Worm (Caenorhabditis elegans): ENCODE results near the gene C44H4.6.

C44H4.6 gene

ce11 chrX:14557352-14557935, 41.7 kb downstream of the C44H4.6 start:
- TF ChIP-seq ceh-36 (tag; optimal IDR thresholded peaks at IDR 0.05) (no peak), ceh-13 (GFP tag; optimal IDR thresholded peaks at IDR 0.05) (no peak), hnd-1 (tag; optimal IDR thresholded peaks at IDR 0.05) (no peak), sea-1 (GFP tag; conservative IDR thresholded peaks at IDR 0.05) (no peak)

- TF ChIP-seq tra-4 (tag; optimal IDR thresholded peaks at IDR 0.05), result no peak
- TF ChIP-seq ama-1 (optimal IDR thresholded peaks at IDR 0.05), result no peak
- no peak for TF ChIP-seq hmbx-1 (tag; optimal IDR thresholded peaks at IDR 0.05)
- TF ChIP-seq ets-7 (tag; optimal IDR thresholded peaks at IDR 0.05), result no peak
- TF ChIP-seq ceh-36 (tag; optimal IDR thresholded peaks at IDR 0.05), result no peak
- TF ChIP-seq F13C5.2 (tag; optimal IDR thresholded peaks at IDR 0.05), result no peak
- TF ChIP-seq tbx-37 (GFP tag; conservative IDR thresholded peaks at IDR 0.05), result no peak
- TF ChIP-seq hnd-1 (tag; optimal IDR thresholded peaks at IDR 0.05), result no peak
- no peak for TF ChIP-seq B0310.2 (tag; optimal IDR thresholded peaks at IDR 0.05)
Observed at ce11 chrX:14556403-14556802, 42.7 kb downstream of the C44H4.6 start.

- TF ChIP-seq ceh-13 (GFP tag; optimal IDR thresholded peaks at IDR 0.05) (no peak), ets-7 (tag; optimal IDR thresholded peaks at IDR 0.05) (no peak), hmg-4 (GFP tag; optimal IDR thresholded peaks at IDR 0.05) (no peak), B0310.2 (tag; optimal IDR thresholded peaks at IDR 0.05) (no peak), tbx-37 (GFP tag; conservative IDR thresholded peaks at IDR 0.05) (no peak), aly-1 (tag; optimal IDR thresholded peaks at IDR 0.05) (no peak), hmbx-1 (tag; optimal IDR thresholded peaks at IDR 0.05) (no peak), hnd-1 (tag; optimal IDR thresholded peaks at IDR 0.05) (no peak), scrt-1 (GFP tag; IDR thresholded peaks at IDR 0.05) (no peak), ceh-36 (tag; optimal IDR thresholded peaks at IDR 0.05) (no peak), sea-1 (GFP tag; conservative IDR thresholded peaks at IDR 0.05) (no peak), ama-1 (optimal IDR thresholded peaks at IDR 0.05) (no peak), pes-1 (GFP tag; IDR thresholded peaks at IDR 0.05) (no peak), F13C5.2 (tag; optimal IDR thresholded peaks at IDR 0.05) (no peak), tra-4 (tag; optimal IDR thresholded peaks at IDR 0.05) (no peak), flt-1 (GFP tag; IDR thresholded peaks at IDR 0.05) (no peak), tbx-11 (GFP tag; IDR thresholded peaks at IDR 0.05) (no peak)
Observed at ce11 chrX:14549709-14550199, 49.4 kb downstream of the C44H4.6 start, which contains the start of gene ram-5. Gene ram-5, plus strand, starts transcription at chrX:14550149.

All from whole organism, early embryonic.